Worm (Caenorhabditis elegans) whole organism, early embryonic: ENCODE measurements around the gene tbx-8.

ENCODE experiments used
- B0310.2 ChIP-seq: sonication (generic microtip); optimal IDR thresholded peaks from 2 replicates; lab custom pipeline; 2016; ENCODE audit warnings: mild to moderate bottlenecking, missing genetic modification characterization, missing compliant biosample characterization
- F13C5.2 ChIP-seq: sonication (generic microtip); optimal IDR thresholded peaks from 2 replicates; lab custom pipeline; 2017; ENCODE audit warnings: mild to moderate bottlenecking, missing genetic modification characterization, inconsistent platforms, missing compliant biosample characterization
- aly-1 ChIP-seq: sonication (generic microtip); optimal IDR thresholded peaks from 2 replicates; lab custom pipeline; 2016; ENCODE audit warnings: missing genetic modification characterization, missing compliant biosample characterization
- ama-1 ChIP-seq: fragments of 150-350 bp; optimal IDR thresholded peaks from 2 replicates; lab custom pipeline; 2014
- ceh-13 ChIP-seq: fragments of 200-800 bp; sonication (Bioruptor generic); optimal IDR thresholded peaks from 2 replicates; lab custom pipeline; 2018; ENCODE audit warnings: mild to moderate bottlenecking, missing genetic modification characterization, missing compliant biosample characterization
- flt-1 ChIP-seq: fragments of 200-800 bp; sonication (Bioruptor generic); IDR thresholded peaks from 2 replicates; pipeline ENCODE4 v1.3.6; 2022; ENCODE audit warnings: missing genetic modification characterization, missing compliant biosample characterization
- hmbx-1 ChIP-seq: sonication (generic microtip); optimal IDR thresholded peaks from 2 replicates; lab custom pipeline; 2016; ENCODE audit warnings: mild to moderate bottlenecking, missing genetic modification characterization, missing compliant biosample characterization
- hnd-1 ChIP-seq: sonication (generic microtip); optimal IDR thresholded peaks from 2 replicates; lab custom pipeline; 2016; ENCODE audit warnings: missing genetic modification characterization, missing compliant biosample characterization
- pes-1 ChIP-seq: fragments of 200-800 bp; sonication (Bioruptor generic); IDR thresholded peaks from 2 replicates; pipeline ENCODE4 v1.3.6; 2022; ENCODE audit warnings: missing genetic modification reagents, missing genetic modification characterization, missing compliant biosample characterization
- scrt-1 ChIP-seq: fragments of 200-800 bp; sonication (Bioruptor generic); IDR thresholded peaks from 2 replicates; pipeline ENCODE4 v1.3.6; 2022; ENCODE audit warnings: missing genetic modification characterization, missing compliant biosample characterization
- sea-1 ChIP-seq: fragments of 200-800 bp; sonication (Bioruptor generic); conservative IDR thresholded peaks from 2 replicates; pipeline ENCODE4 v1.3.6; 2022; ENCODE audit warnings: missing genetic modification characterization, missing compliant biosample characterization
- tbx-37 ChIP-seq: fragments of 200-800 bp; sonication (Bioruptor generic); conservative IDR thresholded peaks from 2 replicates; pipeline ENCODE4 v1.3.6; 2022; ENCODE audit warnings: missing genetic modification reagents, missing genetic modification characterization, missing compliant biosample characterization
- tra-4 ChIP-seq: sonication (generic microtip); optimal IDR thresholded peaks from 2 replicates; lab custom pipeline; 2017; ENCODE audit warnings: missing genetic modification characterization, missing compliant biosample characterization

DNA sequence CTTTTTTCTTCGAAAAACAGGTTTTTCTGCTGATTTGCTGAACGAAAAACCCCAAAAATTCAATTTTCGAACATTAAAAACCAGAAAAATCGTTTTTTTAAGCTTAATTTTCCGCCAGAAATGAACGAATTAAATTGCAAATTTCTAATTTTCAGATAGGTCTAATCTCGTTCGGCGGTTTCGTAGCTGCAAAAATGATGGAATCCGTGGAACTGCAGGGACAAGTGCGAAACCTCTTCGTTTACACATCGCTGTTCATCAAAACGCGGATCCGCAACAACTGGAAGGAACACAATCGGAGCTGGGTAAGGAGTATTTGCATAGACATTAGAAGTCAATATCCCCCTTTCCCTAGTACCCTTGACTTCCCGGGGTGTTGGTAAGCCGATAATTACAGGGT is 11.0 kb upstream of the tbx-8 start:
- TF ChIP-seq F13C5.2 (tag; lab: Kevin White, UChicago), result no peak
- TF ChIP-seq hmbx-1 (tag; lab: Kevin White, UChicago), result no peak
- TF ChIP-seq ama-1 (lab: Kevin White, UChicago), result no peak
- TF ChIP-seq ceh-13 (GFP tag; lab: Kevin White, UChicago), result no peak
- TF ChIP-seq hnd-1 (tag; lab: Kevin White, UChicago), result no peak
- TF ChIP-seq tra-4, result no peak
- no peak for TF ChIP-seq pes-1 (GFP tag; lab: Robert Waterston, UW)
- TF ChIP-seq flt-1, result no peak
- no peak for TF ChIP-seq tbx-37 (GFP tag; lab: Robert Waterston, UW)
- TF ChIP-seq scrt-1 (GFP tag; lab: Robert Waterston, UW), result no peak
- no peak for TF ChIP-seq B0310.2 (tag; lab: Kevin White, UChicago)
- no peak for TF ChIP-seq aly-1 (tag; lab: Kevin White, UChicago)
- no peak for TF ChIP-seq sea-1 (GFP tag; lab: Robert Waterston, UW)
